Fruit fly (Drosophila melanogaster) whole organism, adult: ENCODE measurements around the gene CG32700.

Source experiments
- CG11617 ChIP-seq: fragments of 200-800 bp; sonication (Bioruptor generic); optimal IDR thresholded peaks from 2 replicates; lab custom pipeline; 2017; ENCODE audit warnings: mild to moderate bottlenecking, missing biosample characterization, missing genetic modification reagents, missing genetic modification characterization
- CG12768 ChIP-seq: fragments of 200-800 bp; sonication (Bioruptor generic); optimal IDR thresholded peaks from 2 replicates; lab custom pipeline; 2017; ENCODE audit warnings: missing biosample characterization, missing genetic modification characterization, mild to moderate bottlenecking, moderate library complexity, missing genetic modification reagents
- CG14711 ChIP-seq: fragments of 200-800 bp; sonication (Bioruptor generic); optimal IDR thresholded peaks from 2 replicates; lab custom pipeline; 2018; ENCODE audit warnings: missing biosample characterization, mild to moderate bottlenecking, missing genetic modification characterization, moderate library complexity
- CG1620 ChIP-seq: fragments of 200-800 bp; sonication (Bioruptor generic); optimal IDR thresholded peaks from 2 replicates; lab custom pipeline; 2016; ENCODE audit warnings: missing biosample characterization, missing genetic modification characterization
- CG33017 ChIP-seq: fragments of 200-800 bp; sonication (Bioruptor generic); optimal IDR thresholded peaks from 2 replicates; lab custom pipeline; 2018; ENCODE audit warnings: missing biosample characterization, mild to moderate bottlenecking, missing genetic modification characterization, moderate library complexity
- CG5204 ChIP-seq: fragments of 200-800 bp; sonication (Bioruptor generic); optimal IDR thresholded peaks from 2 replicates; lab custom pipeline; 2016; ENCODE audit warnings: missing biosample characterization, missing genetic modification characterization
- CG7045 ChIP-seq: fragments of 200-800 bp; sonication (Bioruptor generic); optimal IDR thresholded peaks from 2 replicates; lab custom pipeline; 2017; ENCODE audit warnings: missing biosample characterization, mild to moderate bottlenecking, missing genetic modification characterization
- CG7101 ChIP-seq: fragments of 200-800 bp; sonication (Bioruptor generic); optimal IDR thresholded peaks from 2 replicates; lab custom pipeline; 2018; ENCODE audit warnings: missing biosample characterization, mild to moderate bottlenecking, missing genetic modification characterization, moderate library complexity
- Clk ChIP-seq: fragments of 200-800 bp; sonication (Bioruptor generic); optimal IDR thresholded peaks from 2 replicates; lab custom pipeline; 2017; ENCODE audit warnings: missing biosample characterization, missing genetic modification characterization
- Crg-1 ChIP-seq: fragments of 200-800 bp; sonication (Bioruptor generic); optimal IDR thresholded peaks from 2 replicates; lab custom pipeline; 2016; ENCODE audit warnings: missing biosample characterization, missing genetic modification characterization
- Hr96 ChIP-seq: fragments of 200-800 bp; sonication (Bioruptor generic); optimal IDR thresholded peaks from 2 replicates; lab custom pipeline; 2016; ENCODE audit warnings: missing biosample characterization, missing genetic modification characterization
- Mnt ChIP-seq: fragments of 200-800 bp; sonication (Bioruptor generic); optimal IDR thresholded peaks from 2 replicates; lab custom pipeline; 2016; ENCODE audit warnings: missing biosample characterization, mild to moderate bottlenecking, missing genetic modification characterization
- bab1 ChIP-seq: fragments of 200-800 bp; sonication (Bioruptor generic); optimal IDR thresholded peaks from 3 replicates; lab custom pipeline; 2019; ENCODE audit warnings: missing biosample characterization, mild to moderate bottlenecking, missing genetic modification characterization, moderate library complexity
- cic ChIP-seq: fragments of 200-800 bp; sonication (Bioruptor generic); optimal IDR thresholded peaks from 2 replicates; lab custom pipeline; 2017; ENCODE audit warnings: missing biosample characterization, mild to moderate bottlenecking, missing genetic modification characterization, moderate library complexity
- cnc ChIP-seq, 2 experiments: fragments of >200 bp; optimal IDR thresholded peaks; 2 replicates each; lab custom pipeline; 2017
- kay ChIP-seq: fragments of 200-800 bp; sonication (Bioruptor generic); peaks from one replicate; lab custom pipeline; 2016; ENCODE audit warnings: missing biosample characterization, missing genetic modification characterization, borderline replicate concordance
- ovo ChIP-seq: fragments of 200-800 bp; sonication (Bioruptor generic); optimal IDR thresholded peaks from 2 replicates; lab custom pipeline; 2016; ENCODE audit warnings: missing biosample characterization, missing genetic modification characterization
- pad ChIP-seq: fragments of 200-800 bp; sonication (Bioruptor generic); optimal IDR thresholded peaks from 3 replicates; lab custom pipeline; 2017; ENCODE audit warnings: missing biosample characterization, missing genetic modification characterization, mild to moderate bottlenecking, moderate library complexity, missing genetic modification reagents
- tj ChIP-seq: fragments of 200-800 bp; sonication (Bioruptor generic); optimal IDR thresholded peaks from 3 replicates; lab custom pipeline; 2017; ENCODE audit warnings: missing biosample characterization, mild to moderate bottlenecking, missing genetic modification characterization, moderate library complexity
- toe ChIP-seq: fragments of 200-800 bp; sonication (Bioruptor generic); optimal IDR thresholded peaks from 2 replicates; lab custom pipeline; 2016; ENCODE audit warnings: missing biosample characterization, missing genetic modification characterization

The CG32700 gene

DNA sequence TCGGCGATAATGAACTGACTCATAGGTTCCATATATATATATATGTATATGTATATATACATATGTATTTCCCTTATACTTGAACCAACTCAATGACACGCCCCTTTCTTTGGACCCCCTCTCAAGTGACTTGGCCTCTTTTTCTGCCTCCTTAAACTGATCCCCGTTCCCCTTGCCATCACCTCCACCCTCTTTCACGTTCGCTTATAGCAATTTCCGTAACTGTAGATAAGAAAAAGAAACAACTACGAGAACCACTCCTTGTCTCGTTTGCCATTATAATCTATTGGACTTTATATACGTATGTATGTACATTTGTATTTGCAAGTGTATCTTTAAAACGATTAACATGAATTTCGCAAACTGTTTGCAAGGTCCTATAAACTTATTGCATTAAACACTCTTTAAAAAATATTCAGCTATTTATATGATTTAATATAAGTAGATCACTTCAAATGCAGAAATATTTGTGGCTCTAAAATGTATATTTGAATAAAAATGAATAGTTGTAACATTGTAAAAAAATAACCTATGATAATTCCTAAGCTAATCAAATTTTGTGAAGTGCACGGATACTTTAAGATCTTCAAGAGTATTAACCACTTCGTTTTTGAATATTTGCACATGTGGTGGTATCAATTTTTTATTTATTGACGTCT lies 32.1 kb upstream of the CG32700 start:
- TF ChIP-seq CG7101 (peak; percentile 85), CG1620 (GFP tag; lab: Kevin White, UChicago) (no peak), CG33017 (tag; lab: Kevin White, UChicago) (peak; percentile 64), CG14711 (peak; percentile 68), Crg-1 (peak; percentile 27), Clk (GFP tag; lab: Kevin White, UChicago) (no peak), pad (GFP tag; lab: Kevin White, UChicago) (peak; percentile 60), CG5204 (GFP tag; lab: Kevin White, UChicago) (peak; percentile 48), ovo (GFP tag; lab: Kevin White, UChicago) (peak; percentile 59), Hr96 (GFP tag; lab: Kevin White, UChicago) (no peak), CG12768 (GFP tag; lab: Kevin White, UChicago) (peak; percentile 6), toe (GFP tag; lab: Kevin White, UChicago) (no peak), Mnt (GFP tag; lab: Kevin White, UChicago) (no peak), kay (GFP tag; lab: Kevin White, UChicago) (peak; percentile 79), tj (GFP tag; lab: Kevin White, UChicago) (no peak), cnc (optimal IDR thresholded peaks at IDR 0.05; lab: Kevin White, UChicago) (peak; percentile 5 to 47), CG11617 (peak; percentile 73), cic (GFP tag; lab: Kevin White, UChicago) (peak; percentile 34), bab1 (GFP tag; lab: Kevin White, UChicago) (no peak), CG7045 (GFP tag; lab: Kevin White, UChicago) (peak; percentile 36)

DNA sequence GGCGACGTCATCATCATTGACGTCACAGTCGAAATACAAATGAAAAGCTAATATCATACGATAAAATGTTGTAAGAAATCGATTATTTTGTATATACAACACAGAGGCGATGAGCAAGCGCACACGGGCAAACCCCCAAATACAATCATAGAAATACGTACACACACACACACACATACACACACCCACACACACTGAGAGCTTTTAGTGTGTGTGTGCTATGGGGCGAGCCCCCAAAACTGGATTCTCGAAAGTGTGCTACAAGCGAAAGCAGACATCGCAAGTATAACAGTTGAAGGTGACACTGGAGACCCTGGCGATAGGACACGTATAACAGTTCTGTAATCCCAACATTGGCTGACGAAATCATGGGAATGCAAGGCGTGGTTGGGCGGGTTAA lies 31.2 kb upstream of the CG32700 start:
- TF ChIP-seq CG1620 (GFP tag; lab: Kevin White, UChicago) = no peak
- TF ChIP-seq ovo (GFP tag; lab: Kevin White, UChicago) = no peak
- no peak for TF ChIP-seq Crg-1
- TF ChIP-seq cic (GFP tag; lab: Kevin White, UChicago) = peak; percentile 23
- peak; percentile 11 for TF ChIP-seq bab1 (GFP tag; lab: Kevin White, UChicago)
- no peak for TF ChIP-seq Mnt (GFP tag; lab: Kevin White, UChicago)
- TF ChIP-seq pad (GFP tag; lab: Kevin White, UChicago) = peak; percentile 3
- no peak for TF ChIP-seq CG5204 (GFP tag; lab: Kevin White, UChicago)
- TF ChIP-seq Hr96 (GFP tag; lab: Kevin White, UChicago) = no peak
- TF ChIP-seq CG7045 (GFP tag; lab: Kevin White, UChicago) = no peak
- no peak for TF ChIP-seq toe (GFP tag; lab: Kevin White, UChicago)
- TF ChIP-seq Clk (GFP tag; lab: Kevin White, UChicago) = no peak
- peak; percentile 20 for TF ChIP-seq tj (GFP tag; lab: Kevin White, UChicago)
- no peak for TF ChIP-seq cnc (optimal IDR thresholded peaks at IDR 0.05; lab: Kevin White, UChicago)
- no peak for TF ChIP-seq CG12768 (GFP tag; lab: Kevin White, UChicago)
- no peak for TF ChIP-seq CG33017 (tag; lab: Kevin White, UChicago)
- TF ChIP-seq kay (GFP tag; lab: Kevin White, UChicago) = no peak
- TF ChIP-seq CG14711 = no peak
- no peak for TF ChIP-seq CG11617
- no peak for TF ChIP-seq CG7101

DNA sequence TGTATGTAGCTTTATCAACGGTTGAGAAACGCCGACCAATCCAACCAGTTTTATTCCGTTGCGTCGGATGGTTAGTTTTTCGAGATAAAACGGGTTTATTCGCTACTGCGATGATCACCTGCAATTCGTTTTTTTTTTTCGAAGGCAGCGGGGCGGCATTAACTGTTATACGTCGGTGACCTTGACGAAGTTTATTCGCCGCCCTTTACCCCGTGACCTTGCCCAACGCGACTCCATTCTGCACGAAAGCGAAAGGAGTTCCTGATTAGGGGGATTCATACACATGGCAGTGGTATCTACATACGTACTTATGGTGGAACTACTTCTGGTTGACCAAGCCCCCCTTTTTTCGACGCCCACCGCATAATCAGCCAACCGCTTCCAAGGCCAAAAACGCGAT lies 29.9 kb upstream of the CG32700 start:
- no peak for TF ChIP-seq CG12768 (GFP tag; lab: Kevin White, UChicago)
- no peak for TF ChIP-seq CG7101
- no peak for TF ChIP-seq CG7045 (GFP tag; lab: Kevin White, UChicago)
- TF ChIP-seq Mnt (GFP tag; lab: Kevin White, UChicago) = no peak
- TF ChIP-seq CG1620 (GFP tag; lab: Kevin White, UChicago) = no peak
- no peak for TF ChIP-seq Hr96 (GFP tag; lab: Kevin White, UChicago)
- no peak for TF ChIP-seq tj (GFP tag; lab: Kevin White, UChicago)
- no peak for TF ChIP-seq kay (GFP tag; lab: Kevin White, UChicago)
- no peak for TF ChIP-seq bab1 (GFP tag; lab: Kevin White, UChicago)
- no peak for TF ChIP-seq CG11617
- no peak for TF ChIP-seq Crg-1
- TF ChIP-seq pad (GFP tag; lab: Kevin White, UChicago) = no peak
- no peak for TF ChIP-seq CG5204 (GFP tag; lab: Kevin White, UChicago)
- no peak for TF ChIP-seq CG33017 (tag; lab: Kevin White, UChicago)

DNA sequence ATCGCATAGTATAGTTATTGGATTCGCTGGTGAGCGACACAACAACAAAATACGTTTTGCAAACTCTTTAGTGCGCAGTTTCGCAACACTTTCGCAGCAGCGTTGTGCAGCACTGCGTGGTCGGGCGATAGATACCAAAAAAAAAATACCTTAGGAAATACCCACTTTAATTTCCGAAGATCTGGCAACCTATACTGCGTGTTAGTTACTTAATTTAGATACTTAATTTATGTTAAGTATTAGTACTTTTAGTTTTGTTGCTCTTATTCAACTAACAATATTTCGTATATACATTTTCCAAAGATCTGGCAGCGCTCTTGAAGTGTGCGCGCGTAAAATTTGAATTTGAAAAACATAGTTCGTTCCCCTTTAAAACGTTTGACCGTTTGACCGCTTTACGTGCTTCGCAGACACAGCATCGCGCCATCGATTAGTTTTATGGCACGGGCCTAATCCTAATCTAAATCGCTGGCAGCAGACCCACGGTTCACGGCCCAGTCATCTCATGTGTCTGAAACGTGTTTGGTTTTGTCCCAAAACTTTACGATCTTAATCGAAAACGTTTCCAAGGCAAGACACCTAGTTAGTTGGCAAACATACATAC lies 29.4 kb upstream of the CG32700 start, which contains the start of gene LPCAT:
Gene LPCAT, minus strand, starts transcription at position 70 of the 604 bp plus-strand sequence.
- TF ChIP-seq CG11617 (peak; percentile 40), kay (GFP tag; lab: Kevin White, UChicago) (no peak), CG33017 (tag; lab: Kevin White, UChicago) (peak; percentile 50), cnc (optimal IDR thresholded peaks at IDR 0.05; lab: Kevin White, UChicago) (no peak), pad (GFP tag; lab: Kevin White, UChicago) (peak; percentile 65), CG14711 (peak; percentile 84), bab1 (GFP tag; lab: Kevin White, UChicago) (peak; percentile 90), Hr96 (GFP tag; lab: Kevin White, UChicago) (peak; percentile 87), CG5204 (GFP tag; lab: Kevin White, UChicago) (peak; percentile 66), ovo (GFP tag; lab: Kevin White, UChicago) (peak; percentile 51), tj (GFP tag; lab: Kevin White, UChicago) (no peak), CG7101 (peak; percentile 80), Clk (GFP tag; lab: Kevin White, UChicago) (peak; percentile 60), CG1620 (GFP tag; lab: Kevin White, UChicago) (peak; percentile 94), toe (GFP tag; lab: Kevin White, UChicago) (peak; percentile 81), CG12768 (GFP tag; lab: Kevin White, UChicago) (peak; percentile 56), CG7045 (GFP tag; lab: Kevin White, UChicago) (peak; percentile 20), cic (GFP tag; lab: Kevin White, UChicago) (peak; percentile 31), Crg-1 (peak; percentile 82), Mnt (GFP tag; lab: Kevin White, UChicago) (peak; percentile 73)
